Fruit fly (Drosophila melanogaster): ENCODE results near the gene mRpS24.
A peak's percentile ranks its signal among the peaks of the same experiment; 100 is the strongest.

mRpS24 gene

dm6 chr3R:24188619-24189018 is 25.3 kb upstream of the mRpS24 start, which contains the start of gene CG5515 (continued):
- TF ChIP-seq croc (GFP tag; conservative IDR thresholded peaks at IDR 0.05), result peak; percentile 76; the same call in 2 of the 3 replicates
- no peak for TF ChIP-seq HHEX (GFP tag; optimal IDR thresholded peaks at IDR 0.05)
- TF ChIP-seq CG8924 (tag; optimal IDR thresholded peaks at IDR 0.05), result peak; percentile 77
- TF ChIP-seq ro (GFP tag; IDR thresholded peaks at IDR 0.05), result peak; percentile 36; the same call in 1 of the 2 replicates
- peak; percentile 86 for TF ChIP-seq slbo (GFP tag; IDR thresholded peaks at IDR 0.05)
- TF ChIP-seq mirr (GFP tag; optimal IDR thresholded peaks at IDR 0.05), result peak; percentile 62
- peak; percentile 52 for TF ChIP-seq CG4854 (GFP tag; optimal IDR thresholded peaks at IDR 0.05)
- TF ChIP-seq CG10979 (tag; optimal IDR thresholded peaks at IDR 0.05), result peak; percentile 84
- TF ChIP-seq NC2α (GFP tag; optimal IDR thresholded peaks at IDR 0.05), result peak; percentile 49
- peak; percentile 62 for TF ChIP-seq Side (GFP tag; optimal IDR thresholded peaks at IDR 0.05)
- peak; percentile 88 for TF ChIP-seq zfh2 (GFP tag; optimal IDR thresholded peaks at IDR 0.05)
- TF ChIP-seq shn (GFP tag; optimal IDR thresholded peaks at IDR 0.05), result peak; percentile 89
- TF ChIP-seq sens-2 (GFP tag; IDR thresholded peaks at IDR 0.05), result peak; percentile 48; the same call in 1 of the 2 replicates
- TF ChIP-seq CG17385 (GFP tag; optimal IDR thresholded peaks at IDR 0.05), result peak; percentile 45
- peak; percentile 71 for TF ChIP-seq Max (GFP tag; optimal IDR thresholded peaks at IDR 0.05)
- TF ChIP-seq BEAF-32 (GFP tag; optimal IDR thresholded peaks at IDR 0.05), result peak; percentile 32
- no peak for TF ChIP-seq crc (GFP tag; optimal IDR thresholded peaks at IDR 0.05)
- TF ChIP-seq NFAT (GFP tag; IDR thresholded peaks at IDR 0.05), result peak; percentile 70
- TF ChIP-seq Neu2 (GFP tag; optimal IDR thresholded peaks at IDR 0.05; ENCODE audit: borderline replicate concordance), result no peak
- no peak for TF ChIP-seq CG6654 (GFP tag; optimal IDR thresholded peaks at IDR 0.05)
- TF ChIP-seq ttk (GFP tag; IDR thresholded peaks at IDR 0.05), result peak; percentile 79
- peak; percentile 80 to 81 for TF ChIP-seq Hr51 (GFP tag; optimal IDR thresholded peaks at IDR 0.05)
- TF ChIP-seq usp (GFP tag; optimal IDR thresholded peaks at IDR 0.05), result no peak
- peak; percentile 79 for TF ChIP-seq bab2 (GFP tag; optimal IDR thresholded peaks at IDR 0.05)
- no peak for TF ChIP-seq CG11504 (tag; optimal IDR thresholded peaks at IDR 0.05)
- no peak; the same call in 1 of the 2 replicates for TF ChIP-seq CG31441 (GFP tag; IDR thresholded peaks at IDR 0.05)
- peak; percentile 81 for TF ChIP-seq tna (GFP tag; IDR thresholded peaks at IDR 0.05; ENCODE audit: partially characterized antibody)
- peak; percentile 57 for TF ChIP-seq pzg (GFP tag; optimal IDR thresholded peaks at IDR 0.05)
- TF ChIP-seq crol (GFP tag; IDR thresholded peaks at IDR 0.05), result no peak
- TF ChIP-seq Mes4 (GFP tag; optimal IDR thresholded peaks at IDR 0.05), result peak; percentile 76
- TF ChIP-seq Scr (GFP tag; IDR thresholded peaks at IDR 0.05; ENCODE audit: partially characterized antibody), result peak; percentile 61
- no peak for TF ChIP-seq CG10431 (GFP tag; optimal IDR thresholded peaks at IDR 0.05)
- TF ChIP-seq Sin3A (optimal IDR thresholded peaks at IDR 0.05), result peak; percentile 54
- peak; percentile 44; the same call in 1 of the 2 replicates for TF ChIP-seq bowl (GFP tag; IDR thresholded peaks at IDR 0.05)
- no peak for TF ChIP-seq CG15479 (GFP tag; optimal IDR thresholded peaks at IDR 0.05)
- peak; percentile 3 for TF ChIP-seq kay (GFP tag; optimal IDR thresholded peaks at IDR 0.05)
- TF ChIP-seq klu (GFP tag; IDR thresholded peaks at IDR 0.05), result peak; percentile 51; the same call in 1 of the 2 replicates
- TF ChIP-seq unpg (GFP tag; optimal IDR thresholded peaks at IDR 0.05), result peak; percentile 73
- no peak for TF ChIP-seq Vsx1 (GFP tag; optimal IDR thresholded peaks at IDR 0.05)
- peak; percentile 80 for TF ChIP-seq Dp (GFP tag; optimal IDR thresholded peaks at IDR 0.05)
- peak; percentile 51 for TF ChIP-seq CG1024 (GFP tag; IDR thresholded peaks at IDR 0.05)
- peak; percentile 72 for TF ChIP-seq tin (GFP tag; optimal IDR thresholded peaks at IDR 0.05)
- peak; percentile 86 for TF ChIP-seq Dip3 (GFP tag; optimal IDR thresholded peaks at IDR 0.05)
- peak; percentile 12 for TF ChIP-seq D19B (GFP tag; optimal IDR thresholded peaks at IDR 0.05)
- TF ChIP-seq CG5245 (GFP tag; optimal IDR thresholded peaks at IDR 0.05), result peak; percentile 32
- TF ChIP-seq Sox100B (GFP tag; optimal IDR thresholded peaks at IDR 0.05), result no peak
- TF ChIP-seq Ptx1 (GFP tag; IDR thresholded peaks at IDR 0.05), result peak; percentile 88
- TF ChIP-seq CG16779 (GFP tag; IDR thresholded peaks at IDR 0.05), result no peak
- peak; percentile 38; the same call in 1 of the 3 replicates for TF ChIP-seq gce (GFP tag; IDR thresholded peaks at IDR 0.05)
- peak; percentile 76 for TF ChIP-seq CG4404 (GFP tag; IDR thresholded peaks at IDR 0.05)
- no peak for TF ChIP-seq fru (optimal IDR thresholded peaks at IDR 0.05)
- TF ChIP-seq Bteb2 (GFP tag; optimal IDR thresholded peaks at IDR 0.05), result peak; percentile 84
